Fruit fly (Drosophila melanogaster): ENCODE data around the gene CG33080.
A peak's percentile ranks its signal among the peaks of the same experiment; 100 is the strongest.

The CG33080 gene

dm6 chrX:5754837-5755828, 37.6 kb upstream of the CG33080 start, which contains the start of the genes lin-52 and CG15771 (continued):
- TF ChIP-seq CG3407 (GFP tag; optimal IDR thresholded peaks at IDR 0.05) (peak; percentile 89), CG11696 (GFP tag; IDR thresholded peaks at IDR 0.05) (peak; percentile 75; the same call in 1 of the 2 replicates), ftz-f1 (GFP tag; optimal IDR thresholded peaks at IDR 0.05) (peak; percentile 47), gsb-n (tag; optimal IDR thresholded peaks at IDR 0.05) (peak; percentile 91), Opbp (GFP tag; IDR thresholded peaks at IDR 0.05; ENCODE audit: partially characterized antibody) (no peak), CG10366 (GFP tag; IDR thresholded peaks at IDR 0.05) (peak; percentile 94), Max (GFP tag; optimal IDR thresholded peaks at IDR 0.05) (peak; percentile 95), usp (GFP tag; optimal IDR thresholded peaks at IDR 0.05) (no peak), CG7357 (GFP tag; IDR thresholded peaks at IDR 0.05) (peak; percentile 91), CG15073 (GFP tag; optimal IDR thresholded peaks at IDR 0.05) (peak; percentile 80), Optix (GFP tag; IDR thresholded peaks at IDR 0.05) (peak; percentile 95), Dp (GFP tag; optimal IDR thresholded peaks at IDR 0.05) (peak; percentile 57), CG14050 (GFP tag; IDR thresholded peaks at IDR 0.05) (peak; percentile 91), btn (GFP tag; optimal IDR thresholded peaks at IDR 0.05) (peak; percentile 3), yki (optimal IDR thresholded peaks at IDR 0.05) (no peak), kni (GFP tag; optimal IDR thresholded peaks at IDR 0.05) (peak; percentile 99), CG11456 (GFP tag; IDR thresholded peaks at IDR 0.05) (peak; percentile 93), CG6683 (GFP tag; optimal IDR thresholded peaks at IDR 0.05) (peak; percentile 93), Hmx (GFP tag; optimal IDR thresholded peaks at IDR 0.05) (peak; percentile 79), CG32532 (GFP tag; IDR thresholded peaks at IDR 0.05) (peak; percentile 97), vvl (GFP tag; IDR thresholded peaks at IDR 0.05) (peak; percentile 95), CG9797 (GFP tag; optimal IDR thresholded peaks at IDR 0.05) (peak; percentile 45), wor (GFP tag; IDR thresholded peaks at IDR 0.05) (peak; percentile 95), Oaz (GFP tag; IDR thresholded peaks at IDR 0.05) (peak; percentile 94), Chrac-16 (GFP tag; optimal IDR thresholded peaks at IDR 0.05) (peak; percentile 93), dysf (GFP tag; IDR thresholded peaks at IDR 0.05) (peak; percentile 97), CTCF (GFP tag; optimal IDR thresholded peaks at IDR 0.05) (peak; percentile 69), Elba2 (GFP tag; optimal IDR thresholded peaks at IDR 0.05) (no peak), dm (GFP tag; optimal IDR thresholded peaks at IDR 0.05) (peak; percentile 85), jing (GFP tag; optimal IDR thresholded peaks at IDR 0.05) (peak; percentile 87), CG34376 (GFP tag; optimal IDR thresholded peaks at IDR 0.05) (peak; percentile 98), CG17186 (GFP tag; optimal IDR thresholded peaks at IDR 0.05) (peak; percentile 62), Blimp-1 (GFP tag; optimal IDR thresholded peaks at IDR 0.05) (peak; percentile 90), CG18011 (GFP tag; optimal IDR thresholded peaks at IDR 0.05) (peak; percentile 79), bigmax (GFP tag; optimal IDR thresholded peaks at IDR 0.05) (no peak), TFAM (GFP tag; optimal IDR thresholded peaks at IDR 0.05) (peak; percentile 49), aop (GFP tag; IDR thresholded peaks at IDR 0.05) (peak; percentile 29), CG16813 (GFP tag; IDR thresholded peaks at IDR 0.05; ENCODE audit: partially characterized antibody) (peak; percentile 57), CG12236 (GFP tag; optimal IDR thresholded peaks at IDR 0.05) (peak; percentile 22), jumu (GFP tag; optimal IDR thresholded peaks at IDR 0.05) (peak; percentile 69), CG3726 (GFP tag; IDR thresholded peaks at IDR 0.05) (peak; percentile 89), Hey (tag; optimal IDR thresholded peaks at IDR 0.05) (peak; percentile 81), run (tag; optimal IDR thresholded peaks at IDR 0.05) (peak; percentile 90), CG34224 (GFP tag; IDR thresholded peaks at IDR 0.05; ENCODE audit: partially characterized antibody) (peak; percentile 64; the same call in 2 of the 3 replicates), CG3995 (GFP tag; optimal IDR thresholded peaks at IDR 0.05) (peak; percentile 55), CG13424 (tag; optimal IDR thresholded peaks at IDR 0.05) (peak; percentile 96), CG2199 (GFP tag; IDR thresholded peaks at IDR 0.05) (peak; percentile 93), Rfx (GFP tag; IDR thresholded peaks at IDR 0.05) (peak; percentile 96), HLHmδ (GFP tag; optimal IDR thresholded peaks at IDR 0.05) (peak; percentile 41), Tbp (GFP tag; optimal IDR thresholded peaks at IDR 0.05) (no peak)

Measured in whole organism, embryonic.